Worm (Caenorhabditis elegans) whole organism, L1 larva: ENCODE results near the gene Y69E1A.8.

Source experiments
- C04F5.9 ChIP-seq: sonication (generic microtip); optimal IDR thresholded peaks from 2 replicates; lab custom pipeline; 2016; ENCODE audit warnings: missing genetic modification characterization, missing compliant biosample characterization
- C16A3.4 ChIP-seq: fragments of 150-350 bp; optimal IDR thresholded peaks from 2 replicates; lab custom pipeline; 2014; ENCODE audit warnings: missing biosample characterization, missing genetic modification characterization
- C34B4.2 ChIP-seq: sonication (generic microtip); optimal IDR thresholded peaks from 2 replicates; lab custom pipeline; 2017; ENCODE audit warnings: mild to moderate bottlenecking, missing genetic modification characterization, missing compliant biosample characterization
- aha-1 ChIP-seq: fragments of 150-350 bp; optimal IDR thresholded peaks from 2 replicates; lab custom pipeline; 2014; ENCODE audit warnings: missing biosample characterization, missing genetic modification characterization
- alr-1 ChIP-seq: fragments of 200-800 bp; sonication (Bioruptor generic); optimal IDR thresholded peaks from 2 replicates; lab custom pipeline; 2018; ENCODE audit warnings: borderline replicate concordance, mild to moderate bottlenecking, missing genetic modification characterization, missing compliant biosample characterization
- aly-2 ChIP-seq: fragments of 150-350 bp; optimal IDR thresholded peaks from 2 replicates; lab custom pipeline; 2014; ENCODE audit warnings: missing biosample characterization, missing genetic modification characterization
- ceh-63 ChIP-seq: fragments of 200-800 bp; sonication (Bioruptor generic); optimal IDR thresholded peaks from 2 replicates; lab custom pipeline; 2018; ENCODE audit warnings: mild to moderate bottlenecking, missing genetic modification characterization, missing compliant biosample characterization
- ceh-82 ChIP-seq, 3 experiments: fragments of 150-350 bp in 1 of 3; sonication (generic microtip) in 2 of 3; optimal IDR thresholded peaks; 2 replicates each; lab custom pipeline; 2014 to 2017; ENCODE audit warnings: missing biosample characterization in 3 of 3, missing genetic modification characterization in 3 of 3
- ceh-88 ChIP-seq: fragments of 200-800 bp; sonication (Bioruptor generic); IDR thresholded peaks from 2 replicates; pipeline ENCODE4 v1.3.6; 2022; ENCODE audit warnings: missing genetic modification characterization, missing compliant biosample characterization
- ces-1 ChIP-seq: fragments of 150-350 bp; optimal IDR thresholded peaks from 2 replicates; lab custom pipeline; 2014; ENCODE audit warnings: missing biosample characterization, missing genetic modification reagents, missing genetic modification characterization
- dpl-1 ChIP-seq, 3 experiments: fragments of 150-350 bp in 2 of 3; sonication (generic microtip) in 1 of 3; optimal IDR thresholded peaks; 2 replicates each; lab custom pipeline; 2014 to 2017; ENCODE audit warnings: missing biosample characterization in 3 of 3, missing genetic modification characterization in 3 of 3, missing genetic modification reagents in 3 of 3
- dsc-1 ChIP-seq: sonication (generic microtip); optimal IDR thresholded peaks from 2 replicates; lab custom pipeline; 2016; ENCODE audit warnings: mild to moderate bottlenecking, missing genetic modification characterization, missing compliant biosample characterization
- efl-3 ChIP-seq: fragments of 200-800 bp; sonication (Bioruptor generic); optimal IDR thresholded peaks from 2 replicates; lab custom pipeline; 2018; ENCODE audit warnings: mild to moderate bottlenecking, missing genetic modification characterization, missing compliant biosample characterization
- egl-27 ChIP-seq, 2 experiments: fragments of 150-350 bp in 1 of 2; sonication (generic microtip); optimal IDR thresholded peaks; 3 replicates each; lab custom pipeline; 2017 to 2018; ENCODE audit warnings: missing biosample characterization in 2 of 2, missing genetic modification characterization in 2 of 2, missing genetic modification reagents in 2 of 2
- ets-5 ChIP-seq: fragments of 200-800 bp; sonication (Bioruptor generic); IDR thresholded peaks from 2 replicates; pipeline ENCODE4 v1.3.6; 2022; ENCODE audit warnings: missing genetic modification characterization, missing compliant biosample characterization
- fkh-10 ChIP-seq: sonication (generic microtip); optimal IDR thresholded peaks from 2 replicates; lab custom pipeline; 2017; ENCODE audit warnings: missing biosample characterization, missing genetic modification reagents, missing genetic modification characterization
- fkh-4 ChIP-seq: sonication (generic microtip); optimal IDR thresholded peaks from 2 replicates; lab custom pipeline; 2016; ENCODE audit warnings: missing compliant biosample characterization, missing genetic modification characterization, borderline replicate concordance
- fkh-8 ChIP-seq: sonication (generic microtip); optimal IDR thresholded peaks from 2 replicates; lab custom pipeline; 2016; ENCODE audit warnings: mild to moderate bottlenecking, missing genetic modification characterization, missing compliant biosample characterization
- fos-1 ChIP-seq: fragments of 150-350 bp; optimal IDR thresholded peaks from 2 replicates; lab custom pipeline; 2014; ENCODE audit warnings: missing biosample characterization, missing genetic modification characterization
- grh-1 ChIP-seq: fragments of 200-800 bp; sonication (Bioruptor generic); IDR thresholded peaks from 2 replicates; pipeline ENCODE4 v1.3.6; 2022; ENCODE audit warnings: missing genetic modification reagents, missing genetic modification characterization, missing compliant biosample characterization
- hpl-2 ChIP-seq: fragments of 150-350 bp; optimal IDR thresholded peaks from 2 replicates; lab custom pipeline; 2014; ENCODE audit warnings: missing biosample characterization, missing genetic modification reagents, missing genetic modification characterization
- irx-1 ChIP-seq: sonication (generic microtip); optimal IDR thresholded peaks from 2 replicates; lab custom pipeline; 2016; ENCODE audit warnings: missing genetic modification characterization, missing compliant biosample characterization
- lin-13 ChIP-seq: fragments of 150-350 bp; optimal IDR thresholded peaks from 2 replicates; lab custom pipeline; 2014; ENCODE audit warnings: missing biosample characterization, missing genetic modification reagents, missing genetic modification characterization
- lin-14 ChIP-seq: fragments of 200-800 bp; sonication (Bioruptor generic); optimal IDR thresholded peaks from 2 replicates; lab custom pipeline; 2018; ENCODE audit warnings: mild to moderate bottlenecking, missing genetic modification characterization, moderate library complexity, missing compliant biosample characterization
- lin-15B ChIP-seq: fragments of 150-350 bp; sonication (generic microtip); optimal IDR thresholded peaks from 3 replicates; lab custom pipeline; 2014; ENCODE audit warnings: missing biosample characterization, missing genetic modification characterization
- lin-35 ChIP-seq, 2 experiments: fragments of 150-350 bp; optimal IDR thresholded peaks; 2 replicates each; lab custom pipeline; 2014; ENCODE audit warnings: missing biosample characterization in 2 of 2, missing genetic modification characterization in 2 of 2, missing genetic modification reagents in 2 of 2
- lir-3 ChIP-seq: sonication (generic microtip); optimal IDR thresholded peaks from 2 replicates; lab custom pipeline; 2016; ENCODE audit warnings: mild to moderate bottlenecking, missing genetic modification characterization, moderate library complexity, missing compliant biosample characterization; ENCODE audit not compliant: poor library complexity
- lsy-2 ChIP-seq, 2 experiments: fragments of 150-350 bp; optimal IDR thresholded peaks; 2 replicates each; lab custom pipeline; 2014; ENCODE audit warnings: missing biosample characterization in 2 of 2, missing genetic modification characterization in 2 of 2
- nhr-11 ChIP-seq: fragments of 150-350 bp; optimal IDR thresholded peaks from 2 replicates; lab custom pipeline; 2014; ENCODE audit warnings: missing biosample characterization, missing genetic modification characterization
- nhr-12 ChIP-seq: sonication (generic microtip); optimal IDR thresholded peaks from 2 replicates; lab custom pipeline; 2017; ENCODE audit warnings: missing biosample characterization, missing genetic modification characterization
- nhr-19 ChIP-seq: fragments of 200-800 bp; sonication (Bioruptor generic); conservative IDR thresholded peaks from 2 replicates; pipeline ENCODE4 v1.3.6; 2022; ENCODE audit warnings: missing genetic modification characterization, missing compliant biosample characterization
- nhr-28 ChIP-seq: fragments of 150-350 bp; optimal IDR thresholded peaks from 2 replicates; lab custom pipeline; 2014; ENCODE audit warnings: missing biosample characterization, missing genetic modification characterization
- nhr-71 ChIP-seq: sonication (generic microtip); optimal IDR thresholded peaks from 2 replicates; lab custom pipeline; 2016; ENCODE audit warnings: mild to moderate bottlenecking, missing genetic modification characterization, moderate library complexity, missing compliant biosample characterization
- nhr-76 ChIP-seq: sonication (generic microtip); optimal IDR thresholded peaks from 2 replicates; lab custom pipeline; 2017; ENCODE audit warnings: missing biosample characterization, missing genetic modification characterization
- nhr-77 ChIP-seq: fragments of 150-350 bp; optimal IDR thresholded peaks from 2 replicates; lab custom pipeline; 2014; ENCODE audit warnings: missing biosample characterization, missing genetic modification characterization
- nhr-84 ChIP-seq: sonication (generic microtip); optimal IDR thresholded peaks from 2 replicates; lab custom pipeline; 2017; ENCODE audit warnings: missing biosample characterization, missing genetic modification characterization
- nhr-85 ChIP-seq: sonication (generic microtip); peaks from one replicate; lab custom pipeline; 2016; ENCODE audit warnings: missing genetic modification characterization, inconsistent platforms, missing compliant biosample characterization
- nhr-90 ChIP-seq: sonication (generic microtip); optimal IDR thresholded peaks from 2 replicates; lab custom pipeline; 2016; ENCODE audit warnings: mild to moderate bottlenecking, missing genetic modification characterization, missing compliant biosample characterization; ENCODE audit not compliant: poor library complexity
- pag-3 ChIP-seq: sonication (generic microtip); optimal IDR thresholded peaks from 2 replicates; lab custom pipeline; 2017; ENCODE audit warnings: missing genetic modification characterization, mild to moderate bottlenecking, missing compliant biosample characterization, antibody characterized with exemption, borderline replicate concordance; ENCODE audit not compliant: insufficient read depth
- pax-3 ChIP-seq: fragments of 200-800 bp; sonication (Bioruptor generic); optimal IDR thresholded peaks from 2 replicates; lab custom pipeline; 2018; ENCODE audit warnings: mild to moderate bottlenecking, missing genetic modification characterization, moderate library complexity, missing compliant biosample characterization
- pqm-1 ChIP-seq: sonication (generic microtip); optimal IDR thresholded peaks from 3 replicates; lab custom pipeline; 2017; ENCODE audit warnings: missing biosample characterization, missing genetic modification characterization
- skn-1 ChIP-seq: fragments of 150-350 bp; optimal IDR thresholded peaks from 2 replicates; lab custom pipeline; 2014; ENCODE audit warnings: missing biosample characterization, missing genetic modification characterization
- snpc-4 ChIP-seq: fragments of 150-350 bp; optimal IDR thresholded peaks from 2 replicates; lab custom pipeline; 2014; ENCODE audit warnings: missing biosample characterization, missing genetic modification characterization
- snu-23 ChIP-seq: sonication (generic microtip); optimal IDR thresholded peaks from 2 replicates; lab custom pipeline; 2016; ENCODE audit warnings: missing genetic modification characterization, missing compliant biosample characterization
- sptf-1 ChIP-seq: fragments of 150-350 bp; optimal IDR thresholded peaks from 2 replicates; lab custom pipeline; 2014; ENCODE audit warnings: missing biosample characterization, missing genetic modification characterization
- swsn-7 ChIP-seq: sonication (generic microtip); optimal IDR thresholded peaks from 2 replicates; lab custom pipeline; 2016; ENCODE audit warnings: missing genetic modification characterization, missing compliant biosample characterization
- tbx-2 ChIP-seq: sonication (generic microtip); optimal IDR thresholded peaks from 2 replicates; lab custom pipeline; 2016; ENCODE audit warnings: missing genetic modification characterization, missing compliant biosample characterization
- tlp-1 ChIP-seq: fragments of 150-350 bp; optimal IDR thresholded peaks from 2 replicates; lab custom pipeline; 2014; ENCODE audit warnings: missing biosample characterization, missing genetic modification characterization
- unc-98 ChIP-seq: fragments of 200-800 bp; sonication (Bioruptor generic); IDR thresholded peaks from 2 replicates; pipeline ENCODE4 v1.3.6; 2022; ENCODE audit warnings: missing genetic modification characterization, missing compliant biosample characterization
- xbp-1 ChIP-seq: sonication (generic microtip); optimal IDR thresholded peaks from 2 replicates; lab custom pipeline; 2016; ENCODE audit warnings: missing genetic modification characterization, missing compliant biosample characterization
- zag-1 ChIP-seq: fragments of 150-350 bp; optimal IDR thresholded peaks from 2 replicates; lab custom pipeline; 2014; ENCODE audit warnings: missing biosample characterization, missing genetic modification characterization
- zip-4 ChIP-seq: fragments of 200-800 bp; sonication (Bioruptor generic); optimal IDR thresholded peaks from 2 replicates; lab custom pipeline; 2018; ENCODE audit warnings: mild to moderate bottlenecking, missing genetic modification characterization, moderate library complexity, missing compliant biosample characterization
- ztf-11 ChIP-seq, 2 experiments: sonication (generic microtip); optimal IDR thresholded peaks; 2 replicates each; lab custom pipeline; 2016 to 2017; ENCODE audit warnings: missing genetic modification characterization in 2 of 2, missing biosample characterization in 1 of 2, missing compliant biosample characterization in 1 of 2

Gene Y69E1A.8

ce11 chrIV:10971636-10972199 is 5.3 kb downstream of the Y69E1A.8 start (continued):
- TF ChIP-seq efl-3 (GFP tag; lab: Kevin White, UChicago): no peak
- TF ChIP-seq nhr-28 (tag; lab: Kevin White, UChicago): no peak
- no peak for TF ChIP-seq swsn-7 (tag; lab: Kevin White, UChicago)
- no peak for TF ChIP-seq pax-3 (tag; lab: Kevin White, UChicago)
- TF ChIP-seq nhr-84 (tag; lab: Kevin White, UChicago): no peak
- peak; percentile 14 for TF ChIP-seq C16A3.4 (tag; lab: Kevin White, UChicago)
- TF ChIP-seq snu-23 (GFP tag; lab: Kevin White, UChicago): peak; percentile 81
- TF ChIP-seq aha-1 (tag; lab: Kevin White, UChicago): no peak
- peak; percentile 98 for TF ChIP-seq nhr-85
- no peak for TF ChIP-seq lin-13 (GFP tag; lab: Kevin White, UChicago)
- TF ChIP-seq ztf-11 (tag; optimal IDR thresholded peaks at IDR 0.05; lab: Kevin White, UChicago): no peak
- TF ChIP-seq ceh-63: no peak
- TF ChIP-seq tbx-2 (tag; lab: Kevin White, UChicago): peak; percentile 44
- no peak for TF ChIP-seq alr-1 (tag; lab: Kevin White, UChicago)
- TF ChIP-seq nhr-71: peak; percentile 64
- no peak for TF ChIP-seq fkh-10 (GFP tag; lab: Kevin White, UChicago)
- TF ChIP-seq fos-1 (tag; lab: Kevin White, UChicago): no peak
- TF ChIP-seq C04F5.9 (tag; lab: Kevin White, UChicago): no peak
- peak; percentile 27 to 36 for TF ChIP-seq lsy-2 (tag; optimal IDR thresholded peaks at IDR 0.05; lab: Kevin White, UChicago)
- TF ChIP-seq tlp-1 (tag; lab: Kevin White, UChicago): no peak
- no peak for TF ChIP-seq nhr-12 (tag; lab: Kevin White, UChicago)
- TF ChIP-seq aly-2 (tag; lab: Kevin White, UChicago): no peak
- peak; percentile 12 to 53 for TF ChIP-seq lin-35 (GFP tag; optimal IDR thresholded peaks at IDR 0.05; lab: Kevin White, UChicago)
- peak; percentile 20 for TF ChIP-seq nhr-19 (GFP tag; lab: Robert Waterston, UW)
- TF ChIP-seq ets-5 (GFP tag; lab: Robert Waterston, UW): no peak
- TF ChIP-seq sptf-1: no peak
- TF ChIP-seq nhr-76 (tag; lab: Kevin White, UChicago): no peak
- no peak for TF ChIP-seq C34B4.2 (tag; lab: Kevin White, UChicago)
- no peak for TF ChIP-seq pqm-1
- TF ChIP-seq unc-98 (GFP tag; lab: Robert Waterston, UW): no peak
- no peak for TF ChIP-seq nhr-77 (tag; lab: Kevin White, UChicago)
- TF ChIP-seq fkh-4 (tag; lab: Kevin White, UChicago): no peak
- TF ChIP-seq snpc-4 (tag; lab: Kevin White, UChicago): no peak
- no peak for TF ChIP-seq egl-27 (tag; optimal IDR thresholded peaks at IDR 0.05; lab: Kevin White, UChicago)
- TF ChIP-seq irx-1 (tag; lab: Kevin White, UChicago): no peak
- TF ChIP-seq dpl-1 (GFP tag; optimal IDR thresholded peaks at IDR 0.05; lab: Kevin White, UChicago): peak in 1 of 3 experiments; percentile 35
- no peak for TF ChIP-seq hpl-2
- TF ChIP-seq lin-14 (GFP tag; lab: Kevin White, UChicago): peak; percentile 90
- TF ChIP-seq lir-3 (tag; lab: Kevin White, UChicago): no peak
- TF ChIP-seq ces-1 (GFP tag; lab: Kevin White, UChicago): no peak
- TF ChIP-seq zag-1 (tag; lab: Kevin White, UChicago): no peak
- TF ChIP-seq fkh-8: no peak
- TF ChIP-seq dsc-1: no peak
- peak; percentile 80 for TF ChIP-seq grh-1
- TF ChIP-seq pag-3 (tag; lab: Kevin White, UChicago): no peak
- peak; percentile 48 for TF ChIP-seq nhr-90 (tag; lab: Kevin White, UChicago)
- no peak for TF ChIP-seq skn-1 (tag; lab: Kevin White, UChicago)
- TF ChIP-seq lin-15B: no peak
- no peak for TF ChIP-seq xbp-1 (tag; lab: Kevin White, UChicago)
- no peak for TF ChIP-seq ceh-82 (tag; optimal IDR thresholded peaks at IDR 0.05; lab: Kevin White, UChicago)
- TF ChIP-seq zip-4 (GFP tag; lab: Kevin White, UChicago): no peak
- TF ChIP-seq ceh-88 (GFP tag; lab: Robert Waterston, UW): no peak
- TF ChIP-seq nhr-11 (tag; lab: Kevin White, UChicago): no peak
